Worm (Caenorhabditis elegans) whole organism, L2 larva: ENCODE measurements around the gene hrpa-2.

Source experiments
- F13H6.1 ChIP-seq: sonication (generic microtip); optimal IDR thresholded peaks from 2 replicates; lab custom pipeline; 2016; ENCODE audit warnings: missing genetic modification characterization, missing compliant biosample characterization
- ZK546.5 ChIP-seq: sonication (generic microtip); optimal IDR thresholded peaks from 2 replicates; lab custom pipeline; 2017; ENCODE audit warnings: missing biosample characterization, missing genetic modification characterization
- ama-1 ChIP-seq: fragments of 150-350 bp; optimal IDR thresholded peaks from 2 replicates; lab custom pipeline; 2018; ENCODE audit warnings: inconsistent platforms
- crh-2 ChIP-seq: sonication (generic microtip); optimal IDR thresholded peaks from 2 replicates; lab custom pipeline; 2017; ENCODE audit warnings: missing biosample characterization, missing genetic modification characterization
- dmd-4 ChIP-seq: sonication (generic microtip); optimal IDR thresholded peaks from 2 replicates; lab custom pipeline; 2017; ENCODE audit warnings: missing biosample characterization, missing genetic modification characterization
- fos-1 ChIP-seq: fragments of 150-350 bp; optimal IDR thresholded peaks from 2 replicates; lab custom pipeline; 2014; ENCODE audit warnings: missing biosample characterization, missing genetic modification characterization
- lin-13 ChIP-seq: fragments of 150-350 bp; optimal IDR thresholded peaks from 2 replicates; lab custom pipeline; 2014; ENCODE audit warnings: missing biosample characterization, missing genetic modification reagents, missing genetic modification characterization
- lsy-2 ChIP-seq, 2 experiments: fragments of 150-350 bp in 1 of 2; sonication (generic microtip) in 1 of 2; optimal IDR thresholded peaks; 2 replicates each; lab custom pipeline; 2014 to 2017; ENCODE audit warnings: missing biosample characterization in 2 of 2, missing genetic modification characterization in 2 of 2
- mdl-1 ChIP-seq, 2 experiments: fragments of 150-350 bp in 1 of 2; sonication (generic microtip) in 1 of 2; optimal IDR thresholded peaks; 2 replicates each; lab custom pipeline; 2017; ENCODE audit warnings: missing biosample characterization in 2 of 2, missing genetic modification characterization in 2 of 2
- nhr-11 ChIP-seq: fragments of 150-350 bp; optimal IDR thresholded peaks from 2 replicates; lab custom pipeline; 2014; ENCODE audit warnings: missing biosample characterization, missing genetic modification characterization
- unc-39 ChIP-seq: fragments of 150-350 bp; optimal IDR thresholded peaks from 2 replicates; lab custom pipeline; 2014; ENCODE audit warnings: missing biosample characterization, missing genetic modification characterization
- unc-62 ChIP-seq: fragments of 150-350 bp; optimal IDR thresholded peaks from 2 replicates; lab custom pipeline; 2014; ENCODE audit warnings: missing biosample characterization, missing genetic modification reagents, missing genetic modification characterization
- zag-1 ChIP-seq: fragments of 150-350 bp; optimal IDR thresholded peaks from 2 replicates; lab custom pipeline; 2014; ENCODE audit warnings: missing biosample characterization, missing genetic modification characterization

DNA sequence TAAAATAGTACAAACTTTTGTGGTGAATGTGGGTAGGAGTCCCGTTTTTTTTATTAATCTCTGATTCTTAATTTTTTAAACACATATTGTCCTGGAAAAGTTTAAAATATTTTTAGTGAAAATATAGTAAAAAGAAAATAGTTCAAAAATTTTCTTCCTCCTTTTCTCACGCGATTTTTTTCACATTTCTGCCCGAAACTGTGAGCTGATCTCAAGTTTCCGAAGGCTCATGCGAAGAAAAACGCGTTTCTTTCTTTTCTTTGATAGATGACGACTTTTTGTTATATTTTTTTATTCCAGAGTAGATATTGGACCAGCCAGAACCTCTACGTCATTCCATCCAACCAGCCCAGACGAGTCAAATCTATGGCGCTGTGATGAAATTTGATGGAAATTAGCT is 32.2 kb upstream of the hrpa-2 start, which contains the start of gene T03G11.9:
- TF ChIP-seq zag-1 (tag; lab: Kevin White, UChicago) (no peak), ZK546.5 (tag; lab: Kevin White, UChicago) (no peak), unc-39 (no peak), nhr-11 (tag; lab: Kevin White, UChicago) (no peak), lin-13 (GFP tag; lab: Kevin White, UChicago) (no peak), unc-62 (GFP tag; lab: Kevin White, UChicago) (no peak), ama-1 (lab: Kevin White, UChicago) (no peak), mdl-1 (tag; optimal IDR thresholded peaks at IDR 0.05; lab: Kevin White, UChicago) (no peak), lsy-2 (tag; optimal IDR thresholded peaks at IDR 0.05; lab: Kevin White, UChicago) (no peak), F13H6.1 (tag; lab: Kevin White, UChicago) (no peak), dmd-4 (tag; lab: Kevin White, UChicago) (no peak), fos-1 (tag; lab: Kevin White, UChicago) (no peak), crh-2 (tag; lab: Kevin White, UChicago) (no peak)
